Fruit fly (Drosophila melanogaster) whole organism: ENCODE results near the gene AP-1sigma.

Experiments used
- CG8478 ChIP-seq: fragments of >200 bp; optimal IDR thresholded peaks from 2 replicates; lab custom pipeline; 2018; ENCODE audit warnings: inconsistent platforms
- Dll ChIP-seq: fragments of >200 bp; optimal IDR thresholded peaks from 2 replicates; lab custom pipeline; 2017
- EcR ChIP-seq, 2 experiments: fragments of >200 bp; optimal IDR thresholded peaks; 2 replicates each; lab custom pipeline; 2017; ENCODE audit warnings: missing biosample characterization in 2 of 2, missing genetic modification characterization in 2 of 2, missing genetic modification reagents in 2 of 2
- pan ChIP-seq: fragments of >200 bp; optimal IDR thresholded peaks from 2 replicates; lab custom pipeline; 2017
- psq ChIP-seq: fragments of >200 bp; optimal IDR thresholded peaks from 2 replicates; lab custom pipeline; 2017
- usp ChIP-seq: fragments of >200 bp; optimal IDR thresholded peaks from 2 replicates; lab custom pipeline; 2017; ENCODE audit warnings: missing biosample characterization, missing genetic modification characterization, mixed read lengths

AP-1sigma gene

DNA sequence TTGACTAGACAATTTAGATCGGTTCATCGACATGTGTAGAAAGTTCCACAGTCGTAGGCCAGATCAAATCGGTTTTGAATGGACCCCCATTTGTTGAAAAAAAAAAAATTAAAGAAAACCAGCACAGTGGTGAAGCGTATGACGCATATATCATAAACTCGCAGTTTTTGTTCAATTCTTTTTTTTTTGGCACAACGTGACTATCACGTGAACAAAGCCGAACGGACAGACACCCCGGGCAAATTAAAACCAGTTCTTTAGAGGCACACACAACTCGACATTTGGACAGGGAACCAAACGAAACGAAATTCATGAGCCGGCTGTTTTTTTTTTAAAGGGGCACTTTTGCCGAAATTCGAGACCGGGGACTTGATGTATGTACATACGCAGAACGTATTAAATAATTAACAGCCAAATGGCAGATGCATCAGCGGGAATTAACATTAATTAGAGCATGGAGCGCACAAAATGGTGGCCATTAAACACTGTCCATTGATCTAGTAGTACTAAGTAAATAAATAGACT lies 17.5 kb upstream of the AP-1sigma start:
- TF ChIP-seq psq (lab: Kevin White, UChicago) = no peak

- TF ChIP-seq Dll (lab: Kevin White, UChicago) = no peak
- no peak for TF ChIP-seq usp
- no peak for TF ChIP-seq pan
- no peak for TF ChIP-seq psq (lab: Kevin White, UChicago)
- no peak for TF ChIP-seq CG8478 (lab: Kevin White, UChicago)
- no peak for TF ChIP-seq EcR (GFP tag; optimal IDR thresholded peaks at IDR 0.05; lab: Kevin White, UChicago)
Observed at dm6 chr3R:23941643-23942424, 16.6 kb upstream of the AP-1sigma start.

DNA sequence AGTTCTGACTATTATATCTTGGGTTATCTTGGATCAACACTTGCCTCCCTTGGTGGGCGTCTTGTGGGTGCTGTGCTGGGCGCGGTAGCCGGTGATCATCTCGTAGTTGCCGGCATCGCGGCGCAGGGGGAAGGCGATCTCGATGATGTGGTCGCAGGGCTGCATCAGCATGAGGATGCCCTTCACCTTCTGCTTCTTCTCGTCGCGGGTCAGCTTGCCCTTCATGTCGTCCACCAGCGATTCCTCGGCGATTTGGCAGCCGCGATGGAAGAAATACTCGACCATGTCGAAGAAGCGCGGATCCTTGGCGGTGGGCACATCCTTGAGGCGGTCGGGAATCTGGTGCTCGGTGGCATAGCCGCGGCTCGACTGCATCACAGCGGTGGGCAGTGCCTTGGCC lies 15.9 kb upstream of the AP-1sigma start:
- TF ChIP-seq pan (no peak), psq (lab: Kevin White, UChicago) (no peak), EcR (GFP tag; optimal IDR thresholded peaks at IDR 0.05; lab: Kevin White, UChicago) (no peak), Dll (lab: Kevin White, UChicago) (no peak), CG8478 (lab: Kevin White, UChicago) (no peak), usp (no peak)

- no peak for TF ChIP-seq EcR (GFP tag; optimal IDR thresholded peaks at IDR 0.05; lab: Kevin White, UChicago)
- TF ChIP-seq Dll (lab: Kevin White, UChicago) = no peak
- TF ChIP-seq psq (lab: Kevin White, UChicago) = no peak
- TF ChIP-seq CG8478 (lab: Kevin White, UChicago) = no peak
- no peak for TF ChIP-seq usp
- no peak for TF ChIP-seq pan
Observed at dm6 chr3R:23942965-23943413, 15.5 kb upstream of the AP-1sigma start, which contains the start of gene Gdh. Gdh (minus strand) TSS chr3R:23943101.

DNA sequence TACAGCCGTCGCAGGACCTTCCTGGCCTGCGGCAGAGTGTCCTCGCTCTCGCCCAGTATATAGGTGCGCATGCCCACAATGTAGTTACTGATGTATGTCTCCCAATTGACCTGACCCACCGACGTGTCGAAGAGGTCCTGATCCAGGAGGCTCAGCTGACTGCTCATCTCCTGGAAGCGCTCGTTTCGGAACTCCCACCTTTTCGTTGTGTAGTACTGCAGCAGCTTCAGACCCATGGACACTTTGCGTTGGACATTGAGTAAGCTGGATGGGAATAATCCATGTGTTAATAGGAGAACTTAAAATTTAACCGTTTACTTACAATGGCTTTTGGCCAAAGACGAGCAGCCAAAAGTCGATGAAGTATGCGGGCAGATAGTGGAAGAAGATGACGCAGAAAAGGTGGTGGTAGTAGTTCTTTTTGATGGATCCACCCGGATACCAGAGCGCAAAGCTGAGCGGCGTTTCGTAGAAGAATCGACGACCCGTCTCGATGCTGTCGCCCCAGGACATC lies 14.6 kb upstream of the AP-1sigma start:
- TF ChIP-seq EcR (GFP tag; optimal IDR thresholded peaks at IDR 0.05; lab: Kevin White, UChicago) (no peak), usp (no peak), CG8478 (lab: Kevin White, UChicago) (no peak), pan (no peak), Dll (lab: Kevin White, UChicago) (no peak), psq (lab: Kevin White, UChicago) (no peak)

- TF ChIP-seq EcR (GFP tag; optimal IDR thresholded peaks at IDR 0.05; lab: Kevin White, UChicago) (no peak), usp (no peak), CG8478 (lab: Kevin White, UChicago) (no peak), psq (lab: Kevin White, UChicago) (no peak), pan (no peak), Dll (lab: Kevin White, UChicago) (no peak)
Observed at dm6 chr3R:23947002-23947401, 11.4 kb upstream of the AP-1sigma start.

dm6 chr3R:23948324-23948465 lies 10.3 kb upstream of the AP-1sigma start, which contains the start of gene CG12268:
CG12268 (minus strand) TSS chr3R:23948424.
- TF ChIP-seq pan = no peak
- no peak for TF ChIP-seq psq (lab: Kevin White, UChicago)
- no peak for TF ChIP-seq Dll (lab: Kevin White, UChicago)
- TF ChIP-seq usp = no peak
- TF ChIP-seq EcR (GFP tag; optimal IDR thresholded peaks at IDR 0.05; lab: Kevin White, UChicago) = no peak
- no peak for TF ChIP-seq CG8478 (lab: Kevin White, UChicago)

- TF ChIP-seq Dll (lab: Kevin White, UChicago) (peak; percentile 56), psq (lab: Kevin White, UChicago) (no peak), EcR (GFP tag; optimal IDR thresholded peaks at IDR 0.05; lab: Kevin White, UChicago) (no peak), pan (no peak), CG8478 (lab: Kevin White, UChicago) (no peak), usp (no peak)
Observed at dm6 chr3R:23948466-23949413, 9.7 kb upstream of the AP-1sigma start.

dm6 chr3R:23955380-23955779 lies 3.1 kb upstream of the AP-1sigma start:
- no peak for TF ChIP-seq Dll (lab: Kevin White, UChicago)
- TF ChIP-seq psq (lab: Kevin White, UChicago) = no peak
- no peak for TF ChIP-seq EcR (GFP tag; optimal IDR thresholded peaks at IDR 0.05; lab: Kevin White, UChicago)
- no peak for TF ChIP-seq usp
- no peak for TF ChIP-seq pan
- TF ChIP-seq CG8478 (lab: Kevin White, UChicago) = no peak

DNA sequence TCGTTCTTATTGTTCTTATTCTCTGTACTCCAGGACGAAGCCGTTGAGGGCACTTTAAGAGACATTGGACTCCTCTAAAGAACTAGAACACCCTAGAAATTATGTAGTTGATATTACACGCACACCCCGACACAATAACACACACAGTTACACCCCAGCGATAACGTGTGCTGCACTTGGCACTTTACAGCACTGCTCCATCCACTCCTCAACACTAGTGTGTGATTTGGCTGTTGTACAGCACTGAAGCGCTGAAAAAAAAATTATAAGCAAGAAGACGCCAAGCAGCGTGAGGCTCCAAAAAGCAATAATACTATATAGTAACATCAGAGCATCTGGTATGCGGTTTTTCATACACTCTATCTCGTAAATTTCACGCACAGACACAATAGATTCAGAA lies 2.4 kb downstream of the AP-1sigma start:
- no peak for TF ChIP-seq usp
- no peak for TF ChIP-seq pan
- TF ChIP-seq EcR (GFP tag; optimal IDR thresholded peaks at IDR 0.05; lab: Kevin White, UChicago) = no peak
- TF ChIP-seq psq (lab: Kevin White, UChicago) = no peak
- no peak for TF ChIP-seq CG8478 (lab: Kevin White, UChicago)
- TF ChIP-seq Dll (lab: Kevin White, UChicago) = no peak

DNA sequence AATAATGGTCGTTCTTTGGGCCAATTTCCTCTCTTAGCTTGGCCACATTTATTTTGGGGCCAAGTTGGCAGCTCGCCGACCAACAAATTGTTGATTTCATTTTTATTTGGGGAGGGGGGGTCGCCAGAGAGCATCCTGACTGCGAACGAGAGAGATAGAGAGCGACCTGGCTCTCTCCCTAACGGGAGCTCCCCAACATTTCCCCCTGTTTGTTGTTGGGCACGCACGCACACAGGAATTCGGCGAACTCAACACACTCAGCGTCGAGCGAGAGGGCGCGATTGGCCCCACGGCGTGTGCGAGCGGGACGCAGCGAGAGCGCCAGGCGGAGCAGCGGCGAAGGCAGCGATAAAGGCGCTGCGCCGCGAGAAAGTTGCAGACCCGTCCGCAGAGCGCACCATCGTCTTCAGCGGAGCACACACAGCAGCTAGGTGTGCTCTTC lies 4.4 kb downstream of the AP-1sigma start, which contains the start of gene CG31140:
Gene CG31140, plus strand, starts transcription at position 400 of the 442 bp plus-strand sequence.
- TF ChIP-seq Dll (lab: Kevin White, UChicago) (no peak), CG8478 (lab: Kevin White, UChicago) (peak; percentile 59), usp (no peak)
